Worm (Caenorhabditis elegans): ENCODE results near the gene dhs-17.
"Not testable (repeated sequence)": the region's sequence is repeated elsewhere in the genome, so short reads cannot be mapped to it uniquely, and the experiment has no call there.

dhs-17 gene

ce11 chrV:6038405-6039151 is 4.0 kb upstream of the dhs-17 start, which contains the start of gene F29G9.1:
F29G9.1 (plus strand) TSS chrV:6039101.
- TF ChIP-seq him-1, dao-5, W03F9.2 (tag; optimal IDR thresholded peaks at IDR 0.05): not testable (repeated sequence)

- no peak for TF ChIP-seq W03F9.2 (tag; optimal IDR thresholded peaks at IDR 0.05)
- TF ChIP-seq him-1 (tag; optimal IDR thresholded peaks at IDR 0.05), result no peak
- no peak for TF ChIP-seq dao-5 (tag; optimal IDR thresholded peaks at IDR 0.05)
Observed at ce11 chrV:6036547-6036946, 1.9 kb upstream of the dhs-17 start.

- TF ChIP-seq dao-5 (tag; optimal IDR thresholded peaks at IDR 0.05), result no peak
- TF ChIP-seq him-1 (tag; optimal IDR thresholded peaks at IDR 0.05), result no peak
- TF ChIP-seq W03F9.2 (tag; optimal IDR thresholded peaks at IDR 0.05), result no peak
Observed at ce11 chrV:6033512-6033911, 1.1 kb downstream of the dhs-17 start.

ce11 chrV:6031585-6031984 is 3.0 kb downstream of the dhs-17 start:
- no peak for TF ChIP-seq W03F9.2 (tag; optimal IDR thresholded peaks at IDR 0.05)
- no peak for TF ChIP-seq dao-5 (tag; optimal IDR thresholded peaks at IDR 0.05)
- TF ChIP-seq him-1 (tag; optimal IDR thresholded peaks at IDR 0.05), result no peak

ce11 chrV:6030559-6030975 is 4.0 kb downstream of the dhs-17 start:
- peak; percentile 48 for TF ChIP-seq him-1 (tag; optimal IDR thresholded peaks at IDR 0.05)
- TF ChIP-seq W03F9.2 (tag; optimal IDR thresholded peaks at IDR 0.05), result no peak

ce11 chrV:6022076-6022475 is 12.5 kb downstream of the dhs-17 start:
- TF ChIP-seq W03F9.2 (tag; optimal IDR thresholded peaks at IDR 0.05), result no peak
- TF ChIP-seq him-1 (tag; optimal IDR thresholded peaks at IDR 0.05), result no peak
- no peak for TF ChIP-seq dao-5 (tag; optimal IDR thresholded peaks at IDR 0.05)

- TF ChIP-seq him-1 (tag; optimal IDR thresholded peaks at IDR 0.05), result no peak
- TF ChIP-seq W03F9.2 (tag; optimal IDR thresholded peaks at IDR 0.05), result no peak
- TF ChIP-seq dao-5 (tag; optimal IDR thresholded peaks at IDR 0.05), result no peak
Observed at ce11 chrV:6018944-6019450, 15.6 kb downstream of the dhs-17 start, which contains the start of gene picc-1. picc-1 (plus strand) TSS chrV:6018994.

- TF ChIP-seq W03F9.2 (tag; optimal IDR thresholded peaks at IDR 0.05), result peak; percentile 90
- no peak for TF ChIP-seq dao-5 (tag; optimal IDR thresholded peaks at IDR 0.05)
- TF ChIP-seq him-1 (tag; optimal IDR thresholded peaks at IDR 0.05), result no peak
Observed at ce11 chrV:6017630-6018029, 17.0 kb downstream of the dhs-17 start, which contains the start of the genes rpt-2 and aps-1. rpt-2 (minus strand) TSS chrV:6017669. aps-1 (plus strand) TSS chrV:6017970.

- TF ChIP-seq him-1 (tag; optimal IDR thresholded peaks at IDR 0.05) (no peak), W03F9.2 (tag; optimal IDR thresholded peaks at IDR 0.05) (no peak), dao-5 (tag; optimal IDR thresholded peaks at IDR 0.05) (no peak)
Observed at ce11 chrV:6016097-6016496, 18.5 kb downstream of the dhs-17 start.

- TF ChIP-seq him-1 (tag; optimal IDR thresholded peaks at IDR 0.05) (no peak), dao-5 (tag; optimal IDR thresholded peaks at IDR 0.05) (no peak), W03F9.2 (tag; optimal IDR thresholded peaks at IDR 0.05) (no peak)
Observed at ce11 chrV:6015546-6016089, 19.0 kb downstream of the dhs-17 start.

ce11 chrV:6012401-6012800 is 22.2 kb downstream of the dhs-17 start:
- TF ChIP-seq him-1 (tag; optimal IDR thresholded peaks at IDR 0.05), result no peak
- no peak for TF ChIP-seq W03F9.2 (tag; optimal IDR thresholded peaks at IDR 0.05)
- TF ChIP-seq dao-5 (tag; optimal IDR thresholded peaks at IDR 0.05), result no peak

ce11 chrV:6010642-6011041 is 24.0 kb downstream of the dhs-17 start:
- TF ChIP-seq W03F9.2 (tag; optimal IDR thresholded peaks at IDR 0.05) (no peak), him-1 (tag; optimal IDR thresholded peaks at IDR 0.05) (no peak), dao-5 (tag; optimal IDR thresholded peaks at IDR 0.05) (no peak)

- TF ChIP-seq him-1 (tag; optimal IDR thresholded peaks at IDR 0.05) (no peak), dao-5 (tag; optimal IDR thresholded peaks at IDR 0.05) (no peak), W03F9.2 (tag; optimal IDR thresholded peaks at IDR 0.05) (no peak)
Observed at ce11 chrV:6007927-6008326, 26.7 kb downstream of the dhs-17 start.

ce11 chrV:6003301-6003700 is 31.3 kb downstream of the dhs-17 start, which contains the start of gene fos-1:
fos-1 (plus strand) TSS chrV:6003601.
- TF ChIP-seq W03F9.2 (tag; optimal IDR thresholded peaks at IDR 0.05) (no peak), dao-5 (tag; optimal IDR thresholded peaks at IDR 0.05) (no peak)

Measured in whole organism, L4/young adult.